Fruit fly (Drosophila melanogaster) whole organism, wandering third instar larva: ENCODE data around the gene ash2.

Source experiments
- Abd-B ChIP-seq: fragments of >200 bp; optimal IDR thresholded peaks from 2 replicates; lab custom pipeline; 2017; ENCODE audit warnings: missing biosample characterization, missing genetic modification characterization
- Dfd ChIP-seq: fragments of >200 bp; optimal IDR thresholded peaks from 2 replicates; lab custom pipeline; 2017; ENCODE audit warnings: missing biosample characterization, missing genetic modification characterization
- Jra ChIP-seq: sonication (Bioruptor generic); optimal IDR thresholded peaks from 2 replicates; lab custom pipeline; 2016; ENCODE audit warnings: missing biosample characterization, missing genetic modification characterization
- br ChIP-seq: fragments of 200-800 bp; sonication (Bioruptor generic); optimal IDR thresholded peaks from 2 replicates; lab custom pipeline; 2016; ENCODE audit warnings: missing biosample characterization, missing genetic modification characterization
- dl ChIP-seq, 2 experiments: fragments of 175-275, 200-275 bp in 1 of 2; fragments of 200-275 bp in 1 of 2; sonication (Bioruptor generic); optimal IDR thresholded peaks; lab custom pipeline; 2018; ENCODE audit warnings: mild to moderate bottlenecking in 2 of 2, missing biosample characterization in 2 of 2, missing genetic modification characterization in 2 of 2, moderate library complexity in 2 of 2; ENCODE audit not compliant: partially characterized antibody in 2 of 2, insufficient read depth in 1 of 2
- lola ChIP-seq: fragments of >200 bp; optimal IDR thresholded peaks from 2 replicates; lab custom pipeline; 2017; ENCODE audit warnings: missing biosample characterization, missing genetic modification characterization
- psq ChIP-seq: fragments of 200-800 bp; sonication (Bioruptor generic); optimal IDR thresholded peaks from 3 replicates; lab custom pipeline; 2017; ENCODE audit warnings: missing biosample characterization, mild to moderate bottlenecking, missing genetic modification characterization, moderate library complexity
- rgr ChIP-seq: fragments of 200-800 bp; sonication (Bioruptor generic); optimal IDR thresholded peaks from 3 replicates; lab custom pipeline; 2016; ENCODE audit warnings: missing biosample characterization, mild to moderate bottlenecking, missing genetic modification characterization
- woc ChIP-seq: sonication (Bioruptor generic); optimal IDR thresholded peaks from 2 replicates; lab custom pipeline; 2016; ENCODE audit warnings: missing biosample characterization, mild to moderate bottlenecking, missing genetic modification characterization

dm6 chr3R:24659173-24659846, 9.4 kb downstream of the ash2 start, which contains the start of gene CG31126:
- no peak for TF ChIP-seq Jra (GFP tag; lab: Kevin White, UChicago)
- TF ChIP-seq lola (GFP tag; lab: Kevin White, UChicago), result no peak
- no peak for TF ChIP-seq Dfd
- no peak for TF ChIP-seq psq (GFP tag; lab: Kevin White, UChicago)
- TF ChIP-seq rgr (GFP tag; lab: Kevin White, UChicago), result no peak
- TF ChIP-seq br (GFP tag; lab: Kevin White, UChicago), result no peak
- TF ChIP-seq Abd-B (GFP tag; lab: Kevin White, UChicago), result no peak
- no peak for TF ChIP-seq woc (GFP tag; lab: Kevin White, UChicago)
- TF ChIP-seq dl (GFP tag; optimal IDR thresholded peaks at IDR 0.05; lab: Kevin White, UChicago; ENCODE audit: insufficient read depth in 1 of 2, partially characterized antibody in 2 of 2), result no peak
